Fruit fly (Drosophila melanogaster): ENCODE results near the gene CenG1A.
A peak's percentile ranks its signal among the peaks of the same experiment; 100 is the strongest.

The CenG1A gene

dm6 chr2L:13876698-13877097 is 41.3 kb downstream of the CenG1A start:
- no peak for TF ChIP-seq B-H1 (GFP tag; IDR thresholded peaks at IDR 0.05)
- TF ChIP-seq eve (GFP tag; optimal IDR thresholded peaks at IDR 0.05), result peak in 1 of 2 experiments; percentile 51
- peak; percentile 25 for TF ChIP-seq CG17359 (tag; optimal IDR thresholded peaks at IDR 0.05)
- TF ChIP-seq CG9437 (GFP tag; optimal IDR thresholded peaks at IDR 0.05), result peak; percentile 19
- peak; percentile 27 for TF ChIP-seq fd96Cb (tag; optimal IDR thresholded peaks at IDR 0.05)
- peak; percentile 76 for TF ChIP-seq CG17361 (GFP tag; IDR thresholded peaks at IDR 0.05)
- TF ChIP-seq sc (optimal IDR thresholded peaks at IDR 0.05), result no peak
- TF ChIP-seq sc (GFP tag; optimal IDR thresholded peaks at IDR 0.05), result peak; percentile 35
- peak; percentile 20 for TF ChIP-seq CG10267 (tag; optimal IDR thresholded peaks at IDR 0.05)
- no peak for TF ChIP-seq Meics (GFP tag; optimal IDR thresholded peaks at IDR 0.05)
- no peak for TF ChIP-seq Hr3 (GFP tag; optimal IDR thresholded peaks at IDR 0.05)
- peak; percentile 8 for TF ChIP-seq Chrac-16 (GFP tag; optimal IDR thresholded peaks at IDR 0.05)
- TF ChIP-seq CG1647 (GFP tag; optimal IDR thresholded peaks at IDR 0.05), result no peak
- TF ChIP-seq CG18619 (GFP tag; optimal IDR thresholded peaks at IDR 0.05), result peak; percentile 20
- TF ChIP-seq NK7.1 (GFP tag; optimal IDR thresholded peaks at IDR 0.05), result no peak
- no peak for TF ChIP-seq pita (GFP tag; optimal IDR thresholded peaks at IDR 0.05)
- TF ChIP-seq zfh1 (GFP tag; IDR thresholded peaks at IDR 0.05), result 0 out of 3 replicates have a peak, but pooled peaks have one; percentile 30
- peak; percentile 47 for TF ChIP-seq CG8924 (tag; optimal IDR thresholded peaks at IDR 0.05)
- TF ChIP-seq Sox102F (GFP tag; optimal IDR thresholded peaks at IDR 0.05), result peak; percentile 41
- TF ChIP-seq Neu2 (GFP tag; optimal IDR thresholded peaks at IDR 0.05; ENCODE audit: borderline replicate concordance), result no peak
- peak; percentile 27 for TF ChIP-seq sqz (GFP tag; optimal IDR thresholded peaks at IDR 0.05)
- TF ChIP-seq Rfx (GFP tag; IDR thresholded peaks at IDR 0.05), result no peak
- TF ChIP-seq Hsf (GFP tag; optimal IDR thresholded peaks at IDR 0.05), result no peak
- no peak for TF ChIP-seq H2.0 (GFP tag; IDR thresholded peaks at IDR 0.05)
- TF ChIP-seq CG6254 (GFP tag; optimal IDR thresholded peaks at IDR 0.05), result peak; percentile 36
- TF ChIP-seq hth (optimal IDR thresholded peaks at IDR 0.05), result no peak
- no peak for TF ChIP-seq CG13624 (GFP tag; optimal IDR thresholded peaks at IDR 0.05)
- TF ChIP-seq Dad (GFP tag; optimal IDR thresholded peaks at IDR 0.05), result no peak
- peak; percentile 50 for TF ChIP-seq CG12391 (tag; optimal IDR thresholded peaks at IDR 0.05)
- TF ChIP-seq dmrt99B (tag; optimal IDR thresholded peaks at IDR 0.05), result peak; percentile 63
- peak; percentile 54 for TF ChIP-seq CoRest (tag; optimal IDR thresholded peaks at IDR 0.05)
- no peak for TF ChIP-seq ro (GFP tag; IDR thresholded peaks at IDR 0.05)
- no peak for TF ChIP-seq lbe (GFP tag; optimal IDR thresholded peaks at IDR 0.05)
- TF ChIP-seq nerfin-1 (tag; optimal IDR thresholded peaks at IDR 0.05), result peak; percentile 29
- peak; percentile 35 for TF ChIP-seq CG17829 (tag; optimal IDR thresholded peaks at IDR 0.05)
- TF ChIP-seq Med (GFP tag), result peak; percentile 51
- TF ChIP-seq vnd (GFP tag; IDR thresholded peaks at IDR 0.05; ENCODE audit: partially characterized antibody), result no peak
- TF ChIP-seq E2f1 (GFP tag; IDR thresholded peaks at IDR 0.05), result no peak
- TF ChIP-seq CG10979 (tag; optimal IDR thresholded peaks at IDR 0.05), result peak; percentile 57
- TF ChIP-seq Dip2 (GFP tag; IDR thresholded peaks at IDR 0.05), result no peak
- TF ChIP-seq CG4707 (GFP tag; optimal IDR thresholded peaks at IDR 0.05), result no peak
- TF ChIP-seq CG14710 (tag; optimal IDR thresholded peaks at IDR 0.05), result peak; percentile 60
- TF ChIP-seq Ets97D (GFP tag; optimal IDR thresholded peaks at IDR 0.05), result no peak
- no peak for TF ChIP-seq D19B (GFP tag; optimal IDR thresholded peaks at IDR 0.05)
- TF ChIP-seq eyg (GFP tag; optimal IDR thresholded peaks at IDR 0.05), result no peak
- peak; percentile 17 for TF ChIP-seq Nf-YB (GFP tag; optimal IDR thresholded peaks at IDR 0.05)
- no peak for TF ChIP-seq CG11093 (GFP tag; IDR thresholded peaks at IDR 0.05)
- TF ChIP-seq CG30403 (GFP tag; optimal IDR thresholded peaks at IDR 0.05), result peak; percentile 36
- TF ChIP-seq org-1 (GFP tag; optimal IDR thresholded peaks at IDR 0.05), result no peak
- TF ChIP-seq sob (GFP tag; IDR thresholded peaks at IDR 0.05), result no peak
- TF ChIP-seq slou (GFP tag; optimal IDR thresholded peaks at IDR 0.05), result peak; percentile 14
- TF ChIP-seq CG16779 (GFP tag; IDR thresholded peaks at IDR 0.05), result no peak
- TF ChIP-seq yki (optimal IDR thresholded peaks at IDR 0.05), result no peak

Measured in whole organism, embryonic.